Worm (Caenorhabditis elegans): ENCODE measurements around the gene srbc-77.

Gene srbc-77

ce11 chrV:15957098-15957497 lies 27.1 kb downstream of the srbc-77 start, which contains the start of gene F36G9.3:
Gene F36G9.3 (plus strand): TSS chrV:15957398.
- TF ChIP-seq lsl-1 (GFP tag; optimal IDR thresholded peaks at IDR 0.05) (no peak), hmg-20 (GFP tag; IDR thresholded peaks at IDR 0.05) (no peak), chd-7 (tag; optimal IDR thresholded peaks at IDR 0.05) (no peak), sptf-2 (GFP tag; optimal IDR thresholded peaks at IDR 0.05) (no peak), let-607 (tag; optimal IDR thresholded peaks at IDR 0.05) (no peak), hsf-1 (GFP tag; IDR thresholded peaks at IDR 0.05) (no peak), ztf-22 (GFP tag; optimal IDR thresholded peaks at IDR 0.05) (no peak), ets-4 (GFP tag; optimal IDR thresholded peaks at IDR 0.05) (no peak), attf-5 (GFP tag; optimal IDR thresholded peaks at IDR 0.05) (no peak), madf-6 (GFP tag; IDR thresholded peaks at IDR 0.05) (no peak), attf-6 (GFP tag; IDR thresholded peaks at IDR 0.05) (no peak), rec-8 (tag; optimal IDR thresholded peaks at IDR 0.05) (no peak), ceh-91 (GFP tag; IDR thresholded peaks at IDR 0.05) (no peak)

- no peak for TF ChIP-seq fkh-3 (tag; optimal IDR thresholded peaks at IDR 0.05)
- peak; percentile 70; the same call in 1 of the 2 replicates for TF ChIP-seq hmg-1.2 (GFP tag; IDR thresholded peaks at IDR 0.05)
These were observed 29.5 kb downstream of the srbc-77 start for ce11 chrV:15959456-15959855.

- TF ChIP-seq snpc-1.1 (tag; optimal IDR thresholded peaks at IDR 0.05; ENCODE audit: insufficient read depth), result no peak
- TF ChIP-seq B0261.1 (tag; optimal IDR thresholded peaks at IDR 0.05), result no peak
- no peak for TF ChIP-seq xnd-1 (tag; optimal IDR thresholded peaks at IDR 0.05)
- TF ChIP-seq fkh-3 (tag; optimal IDR thresholded peaks at IDR 0.05), result no peak
- no peak for TF ChIP-seq B0019.2 (GFP tag; conservative IDR thresholded peaks at IDR 0.05)
- no peak for TF ChIP-seq sdz-38 (tag; optimal IDR thresholded peaks at IDR 0.05)
- TF ChIP-seq aptf-3 (GFP tag; IDR thresholded peaks at IDR 0.05), result no peak
- no peak for TF ChIP-seq ztf-22 (GFP tag; optimal IDR thresholded peaks at IDR 0.05)
- TF ChIP-seq let-526 (GFP tag; IDR thresholded peaks at IDR 0.05), result no peak
- no peak for TF ChIP-seq ceh-91 (GFP tag; IDR thresholded peaks at IDR 0.05)
- TF ChIP-seq C17E4.6 (GFP tag; IDR thresholded peaks at IDR 0.05), result no peak
- no peak for TF ChIP-seq C06A6.2 (GFP tag; conservative IDR thresholded peaks at IDR 0.05)
These were observed 35.1 kb downstream of the srbc-77 start, which contains the start of gene sri-2 for ce11 chrV:15965114-15965513. Gene sri-2 (minus strand): TSS chrV:15965214.

DNA sequence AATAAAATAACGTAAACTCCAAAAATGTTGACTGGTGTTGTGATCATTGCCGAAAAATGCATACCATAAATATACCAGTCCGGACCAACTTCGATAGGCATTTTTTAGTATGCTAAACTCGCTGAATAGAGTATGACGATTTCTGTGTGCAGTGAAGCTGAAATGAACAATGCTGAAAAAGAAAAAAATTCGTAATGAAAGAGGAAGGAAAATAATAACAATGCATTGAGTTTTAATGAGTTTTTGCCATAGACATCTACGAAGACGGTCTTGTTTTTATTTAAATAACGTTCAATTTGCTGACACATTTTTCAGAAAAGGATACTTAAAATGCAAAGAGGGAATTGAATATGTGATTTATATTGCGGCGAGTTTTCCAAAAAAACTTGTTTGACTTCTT lies 37.6 kb downstream of the srbc-77 start, which contains the start of gene sri-1:
sri-1 (minus strand) TSS at position 101 of the 400 bp plus-strand sequence.
- TF ChIP-seq bed-1 (GFP tag; IDR thresholded peaks at IDR 0.05), result no peak
- no peak for TF ChIP-seq nfya-1 (tag; optimal IDR thresholded peaks at IDR 0.05; ENCODE audit: borderline replicate concordance, insufficient read depth)
- TF ChIP-seq madf-10 (tag; optimal IDR thresholded peaks at IDR 0.05), result no peak
- TF ChIP-seq F33H1.4 (GFP tag; IDR thresholded peaks at IDR 0.05), result no peak
- no peak for TF ChIP-seq gei-17 (GFP tag; optimal IDR thresholded peaks at IDR 0.05)

DNA sequence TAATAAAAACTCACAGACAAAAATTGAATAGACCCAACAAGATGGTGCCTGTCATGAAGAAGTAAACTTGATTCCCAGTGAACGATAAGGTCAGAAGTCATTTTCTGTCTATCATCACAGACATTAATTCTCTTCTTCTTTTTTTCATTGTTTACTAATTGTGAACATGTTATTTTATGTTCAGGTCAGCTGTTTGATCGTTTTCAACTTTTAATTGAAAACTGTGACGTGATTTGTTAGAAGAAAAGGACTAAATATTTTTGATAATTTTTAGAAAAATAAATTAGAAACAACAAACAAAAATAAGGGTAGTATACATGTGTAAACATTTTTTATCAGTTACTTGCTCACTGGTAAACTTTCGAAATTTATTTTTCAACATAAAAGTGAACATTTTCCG lies 39.7 kb downstream of the srbc-77 start, which contains the start of gene F36G9.7:
F36G9.7 (minus strand) TSS at position 101 of the 400 bp plus-strand sequence.
- TF ChIP-seq him-1 (tag; optimal IDR thresholded peaks at IDR 0.05), result no peak
- no peak for TF ChIP-seq F33H1.4 (GFP tag; IDR thresholded peaks at IDR 0.05)
- no peak for TF ChIP-seq lin-35 (GFP tag; optimal IDR thresholded peaks at IDR 0.05)
- TF ChIP-seq xnd-1 (tag; optimal IDR thresholded peaks at IDR 0.05), result no peak
- TF ChIP-seq dpl-1 (GFP tag; optimal IDR thresholded peaks at IDR 0.05), result no peak
- TF ChIP-seq repo-1 (tag; optimal IDR thresholded peaks at IDR 0.05), result no peak
